Fruit fly (Drosophila melanogaster): ENCODE data around the gene Kcmf1.

The Kcmf1 gene

dm6 chr3R:9003600-9004223, 11.0 kb downstream of the Kcmf1 start, which contains the start of the genes CG31100 and CG11980 (continued):
- TF ChIP-seq CG18262 (tag; optimal IDR thresholded peaks at IDR 0.05) (no peak), CG42726 (GFP tag; IDR thresholded peaks at IDR 0.05; ENCODE audit: partially characterized antibody) (peak; percentile 61), tin (GFP tag; optimal IDR thresholded peaks at IDR 0.05) (no peak), CG15073 (GFP tag; optimal IDR thresholded peaks at IDR 0.05) (no peak), CG7928 (GFP tag; optimal IDR thresholded peaks at IDR 0.05) (no peak), bcd (GFP tag; optimal IDR thresholded peaks at IDR 0.05) (no peak), NK7.1 (GFP tag; optimal IDR thresholded peaks at IDR 0.05) (no peak), CG2712 (tag; optimal IDR thresholded peaks at IDR 0.05) (peak; percentile 46), wek (GFP tag; optimal IDR thresholded peaks at IDR 0.05) (peak; percentile 23), chinmo (GFP tag; IDR thresholded peaks at IDR 0.05; ENCODE audit: partially characterized antibody) (0 out of 4 replicates have a peak, but pooled peaks have one; percentile 30), eyg (GFP tag; optimal IDR thresholded peaks at IDR 0.05) (no peak), CTCF (GFP tag; optimal IDR thresholded peaks at IDR 0.05) (peak; percentile 8), E2f1 (GFP tag; IDR thresholded peaks at IDR 0.05) (no peak), Awh (GFP tag; IDR thresholded peaks at IDR 0.05) (no peak), CG2116 (GFP tag; optimal IDR thresholded peaks at IDR 0.05) (peak; percentile 62), CG14667 (GFP tag; IDR thresholded peaks at IDR 0.05) (no peak), CG3163 (GFP tag; optimal IDR thresholded peaks at IDR 0.05) (no peak), klu (GFP tag; IDR thresholded peaks at IDR 0.05) (no peak), pzg (GFP tag; optimal IDR thresholded peaks at IDR 0.05) (peak; percentile 87), Dll (GFP tag; IDR thresholded peaks at IDR 0.05; ENCODE audit: partially characterized antibody) (peak; percentile 77), PHDP (tag; optimal IDR thresholded peaks at IDR 0.05) (peak; percentile 16), CG13287 (GFP tag; IDR thresholded peaks at IDR 0.05; ENCODE audit: partially characterized antibody) (peak; percentile 89), CG18476 (GFP tag; optimal IDR thresholded peaks at IDR 0.05) (no peak), phol (tag; optimal IDR thresholded peaks at IDR 0.05) (peak; percentile 94), Deaf1 (tag; optimal IDR thresholded peaks at IDR 0.05) (no peak), Meics (GFP tag; optimal IDR thresholded peaks at IDR 0.05) (no peak), CG3407 (GFP tag; optimal IDR thresholded peaks at IDR 0.05) (no peak), hb (GFP tag; IDR thresholded peaks at IDR 0.05; ENCODE audit: partially characterized antibody) (0 out of 3 replicates have a peak, but pooled peaks have one; percentile 14), Aef1 (GFP tag; IDR thresholded peaks at IDR 0.05) (no peak), so (GFP tag; IDR thresholded peaks at IDR 0.05) (no peak), BtbVII (GFP tag; optimal IDR thresholded peaks at IDR 0.05) (no peak), Adf1 (GFP tag; IDR thresholded peaks at IDR 0.05) (no peak), repo (GFP tag; optimal IDR thresholded peaks at IDR 0.05) (no peak), btn (GFP tag; optimal IDR thresholded peaks at IDR 0.05) (no peak), CG16863 (GFP tag; optimal IDR thresholded peaks at IDR 0.05) (no peak), zen2 (GFP tag; IDR thresholded peaks at IDR 0.05; ENCODE audit: partially characterized antibody) (peak; percentile 55; the same call in 2 of the 3 replicates), Dp (GFP tag; optimal IDR thresholded peaks at IDR 0.05) (peak; percentile 74), dm (GFP tag; optimal IDR thresholded peaks at IDR 0.05) (peak; percentile 78), lilli (GFP tag; optimal IDR thresholded peaks at IDR 0.05) (peak; percentile 30), inv (GFP tag; IDR thresholded peaks at IDR 0.05; ENCODE audit: partially characterized antibody) (peak; percentile 60; the same call in 1 of the 2 replicates), prd (optimal IDR thresholded peaks at IDR 0.05) (no peak), prd (GFP tag; IDR thresholded peaks at IDR 0.05) (no peak), CG12299 (tag; optimal IDR thresholded peaks at IDR 0.05) (no peak), NC2β (GFP tag; optimal IDR thresholded peaks at IDR 0.05) (peak; percentile 18), Lpt (GFP tag; optimal IDR thresholded peaks at IDR 0.05) (no peak), Doc3 (GFP tag; IDR thresholded peaks at IDR 0.05; ENCODE audit: partially characterized antibody) (peak; percentile 65; the same call in 1 of the 3 replicates), CG9797 (GFP tag; optimal IDR thresholded peaks at IDR 0.05) (peak; percentile 12), emc (GFP tag; optimal IDR thresholded peaks at IDR 0.05) (no peak), bbx (GFP tag; IDR thresholded peaks at IDR 0.05; ENCODE audit: partially characterized antibody) (peak; percentile 75), CG11560 (tag; IDR thresholded peaks at IDR 0.05) (no peak), Nf-YC (tag; optimal IDR thresholded peaks at IDR 0.05) (no peak)
